Worm (Caenorhabditis elegans): ENCODE measurements around the gene F21F8.5.

The F21F8.5 gene

DNA sequence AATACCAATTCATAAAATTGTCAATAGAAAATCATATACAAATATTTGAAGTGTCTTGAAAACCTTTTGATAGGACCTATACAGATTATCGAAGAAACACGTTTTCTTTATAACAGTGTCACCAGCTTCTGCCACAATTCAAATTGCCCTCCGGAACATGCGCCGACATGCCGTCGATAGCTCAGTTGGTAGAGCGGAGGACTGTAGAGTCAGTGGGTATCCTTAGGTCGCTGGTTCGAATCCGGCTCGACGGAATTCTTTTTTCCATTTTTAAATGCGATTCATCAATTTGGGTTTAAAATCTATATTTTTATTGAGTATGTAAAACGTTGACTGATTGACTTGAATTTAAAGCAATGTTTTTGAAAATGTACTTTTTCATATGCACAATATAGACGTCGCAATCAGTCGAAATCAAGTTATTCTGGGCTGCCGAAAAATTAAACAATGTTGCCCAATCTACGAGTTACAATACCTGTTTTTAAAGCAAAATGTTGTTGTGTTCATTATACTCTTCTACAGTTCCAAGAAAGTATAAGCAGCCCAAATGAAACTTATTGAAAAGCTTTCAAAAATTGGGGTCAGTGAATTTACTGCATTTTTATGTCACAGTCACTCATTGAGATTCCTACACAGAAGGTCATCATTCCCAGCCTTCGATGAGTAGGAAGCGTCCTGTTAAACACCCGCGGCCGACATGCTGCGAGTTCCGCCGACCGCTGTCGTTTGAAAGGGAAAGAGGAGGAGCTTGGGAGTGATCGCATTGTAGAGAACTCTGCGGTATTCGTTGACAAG, 18.6 kb downstream of the F21F8.5 start (continued):
- TF ChIP-seq F23B12.7 (tag; optimal IDR thresholded peaks at IDR 0.05; ENCODE audit: insufficient read depth) (peak; percentile 86), hmg-20 (GFP tag; IDR thresholded peaks at IDR 0.05) (peak; percentile 83), B0035.1 (tag; optimal IDR thresholded peaks at IDR 0.05) (peak; percentile 46), fkh-3 (tag; optimal IDR thresholded peaks at IDR 0.05) (no peak), efl-1 (GFP tag; optimal IDR thresholded peaks at IDR 0.05) (peak; percentile 17), mcd-1 (GFP tag; IDR thresholded peaks at IDR 0.05) (peak; percentile 75), Y56A3A.18 (GFP tag; IDR thresholded peaks at IDR 0.05) (peak; percentile 77), lin-26 (GFP tag; IDR thresholded peaks at IDR 0.05) (no peak), attf-3 (GFP tag; conservative IDR thresholded peaks at IDR 0.05) (0 out of 2 replicates have a peak, but pooled peaks have one; percentile 31), ceh-27 (GFP tag; optimal IDR thresholded peaks at IDR 0.05) (peak; percentile 42), ceh-91 (GFP tag; IDR thresholded peaks at IDR 0.05) (0 out of 2 replicates have a peak, but pooled peaks have one; percentile 24), akir-1 (GFP tag; optimal IDR thresholded peaks at IDR 0.05) (no peak), aptf-2 (GFP tag; conservative IDR thresholded peaks at IDR 0.05) (no peak), lir-1 (GFP tag; conservative IDR thresholded peaks at IDR 0.05) (0 out of 2 replicates have a peak, but pooled peaks have one; percentile 14), ztf-18 (tag; optimal IDR thresholded peaks at IDR 0.05) (peak; percentile 61), C06A6.2 (GFP tag; conservative IDR thresholded peaks at IDR 0.05) (no peak), B0336.3 (GFP tag; IDR thresholded peaks at IDR 0.05) (peak; percentile 84), rpc-1 (optimal IDR thresholded peaks at IDR 0.05) (peak; percentile 60), rpc-1 (tag; optimal IDR thresholded peaks at IDR 0.05) (peak; percentile 80), F57C9.4 (tag; optimal IDR thresholded peaks at IDR 0.05) (no peak), sptf-2 (GFP tag; optimal IDR thresholded peaks at IDR 0.05) (no peak), F52B5.7 (tag; optimal IDR thresholded peaks at IDR 0.05) (no peak), tlf-1 (GFP tag; optimal IDR thresholded peaks at IDR 0.05) (peak; percentile 71), mel-28 (tag; optimal IDR thresholded peaks at IDR 0.05; ENCODE audit: borderline replicate concordance) (no peak), ccch-3 (GFP tag; optimal IDR thresholded peaks at IDR 0.05) (no peak), F37B4.10 (GFP tag; IDR thresholded peaks at IDR 0.05) (no peak), tbx-9 (tag; optimal IDR thresholded peaks at IDR 0.05; ENCODE audit: borderline replicate concordance) (no peak), K11D2.4 (GFP tag; IDR thresholded peaks at IDR 0.05) (no peak), chd-7 (tag; optimal IDR thresholded peaks at IDR 0.05) (no peak), Y67H2A.10 (GFP tag; conservative IDR thresholded peaks at IDR 0.05) (no peak), mes-4 (tag; optimal IDR thresholded peaks at IDR 0.05) (peak; percentile 29), dpff-1 (tag; optimal IDR thresholded peaks at IDR 0.05) (no peak), ceh-100 (GFP tag; IDR thresholded peaks at IDR 0.05) (peak; percentile 60; the same call in 1 of the 2 replicates), mxl-1 (tag; optimal IDR thresholded peaks at IDR 0.05) (peak; percentile 42), ZK185.1 (tag; optimal IDR thresholded peaks at IDR 0.05; ENCODE audit: poor library complexity, severe bottlenecking) (peak; percentile 39), athp-1 (tag; optimal IDR thresholded peaks at IDR 0.05) (no peak), bed-1 (GFP tag; IDR thresholded peaks at IDR 0.05) (no peak), cebp-2 (GFP tag; IDR thresholded peaks at IDR 0.05) (no peak), ztf-26 (tag; optimal IDR thresholded peaks at IDR 0.05) (peak; percentile 16), sdz-38 (tag; optimal IDR thresholded peaks at IDR 0.05) (no peak), zim-3 (tag; optimal IDR thresholded peaks at IDR 0.05) (no peak), hlh-12 (tag; optimal IDR thresholded peaks at IDR 0.05) (no peak), let-607 (tag; optimal IDR thresholded peaks at IDR 0.05) (no peak), ceh-58 (GFP tag; IDR thresholded peaks at IDR 0.05) (no peak), ztf-25 (GFP tag; IDR thresholded peaks at IDR 0.05) (no peak), hrde-1 (tag; optimal IDR thresholded peaks at IDR 0.05; ENCODE audit: borderline replicate concordance) (peak; percentile 90), ets-4 (GFP tag; optimal IDR thresholded peaks at IDR 0.05) (no peak)

All from whole organism, young adult.